Fruit fly (Drosophila melanogaster) whole organism, embryonic: ENCODE results near the gene Pgant35A.

Source experiments
- Adf1 ChIP-seq: fragments of 200-800 bp; sonication (Bioruptor generic); IDR thresholded peaks from 2 replicates; pipeline ENCODE4 v1.3.6; 2022; ENCODE audit warnings: missing biosample characterization, missing genetic modification characterization
- BtbVII ChIP-seq: fragments of 200-800 bp; sonication (Bioruptor generic); optimal IDR thresholded peaks from 3 replicates; lab custom pipeline; 2017; ENCODE audit warnings: missing biosample characterization, mild to moderate bottlenecking, missing genetic modification characterization
- C15 ChIP-seq: fragments of 200-800 bp; sonication (Bioruptor generic); IDR thresholded peaks from 3 replicates; pipeline ENCODE4 v1.3.6; 2022; ENCODE audit warnings: missing biosample characterization, missing genetic modification characterization
- CG11093 ChIP-seq: fragments of 200-800 bp; sonication (Bioruptor generic); IDR thresholded peaks from 3 replicates; pipeline ENCODE4 v1.3.6; 2022; ENCODE audit warnings: missing biosample characterization, missing genetic modification characterization
- CG12391 ChIP-seq: fragments of 200-800 bp; sonication (Bioruptor generic); optimal IDR thresholded peaks from 3 replicates; lab custom pipeline; 2018; ENCODE audit warnings: missing biosample characterization, mild to moderate bottlenecking, missing genetic modification characterization, moderate library complexity
- CG12769 ChIP-seq: fragments of 200-800 bp; sonication (Bioruptor generic); optimal IDR thresholded peaks from 2 replicates; lab custom pipeline; 2019; ENCODE audit warnings: missing biosample characterization, mild to moderate bottlenecking, missing genetic modification characterization, moderate library complexity
- CG15696 ChIP-seq: fragments of 200-800 bp; sonication (Bioruptor generic); optimal IDR thresholded peaks from 2 replicates; lab custom pipeline; 2019; ENCODE audit warnings: missing biosample characterization, mild to moderate bottlenecking, missing genetic modification characterization, moderate library complexity
- CG1603 ChIP-seq: fragments of 200-800 bp; sonication (Bioruptor generic); optimal IDR thresholded peaks from 2 replicates; lab custom pipeline; 2019; ENCODE audit warnings: missing biosample characterization, mild to moderate bottlenecking, missing genetic modification characterization, moderate library complexity
- CG2199 ChIP-seq: fragments of 200-800 bp; sonication (Bioruptor generic); IDR thresholded peaks from 3 replicates; pipeline ENCODE4 v1.3.6; 2022; ENCODE audit warnings: missing biosample characterization, missing genetic modification characterization
- CG2202 ChIP-seq: fragments of 200-800 bp; sonication (Bioruptor generic); optimal IDR thresholded peaks from 2 replicates; lab custom pipeline; 2018; ENCODE audit warnings: missing biosample characterization, mild to moderate bottlenecking, missing genetic modification characterization
- CG30431 ChIP-seq: fragments of 200-800 bp; sonication (Bioruptor generic); optimal IDR thresholded peaks from 2 replicates; lab custom pipeline; 2017; ENCODE audit warnings: missing biosample characterization, missing genetic modification characterization
- CG31441 ChIP-seq: fragments of 200-800 bp; sonication (Bioruptor generic); IDR thresholded peaks from 2 replicates; pipeline ENCODE4 v1.3.6; 2022; ENCODE audit warnings: missing biosample characterization, missing genetic modification characterization
- CG33557 ChIP-seq: fragments of 200-800 bp; sonication (Bioruptor generic); optimal IDR thresholded peaks from 2 replicates; lab custom pipeline; 2019; ENCODE audit warnings: missing biosample characterization, mild to moderate bottlenecking, missing genetic modification characterization, moderate library complexity
- CG3995 ChIP-seq: fragments of 200-800 bp; sonication (Bioruptor generic); optimal IDR thresholded peaks from 3 replicates; lab custom pipeline; 2016; ENCODE audit warnings: missing biosample characterization, missing genetic modification characterization
- CG5245 ChIP-seq: fragments of 200-800 bp; sonication (Bioruptor generic); optimal IDR thresholded peaks from 3 replicates; lab custom pipeline; 2016; ENCODE audit warnings: missing biosample characterization, missing genetic modification characterization
- CG6254 ChIP-seq: fragments of 200-800 bp; sonication (Bioruptor generic); optimal IDR thresholded peaks from 3 replicates; lab custom pipeline; 2017; ENCODE audit warnings: mild to moderate bottlenecking, missing biosample characterization, missing genetic modification reagents, missing genetic modification characterization
- CG6689 ChIP-seq: fragments of 200-800 bp; sonication (Bioruptor generic); IDR thresholded peaks from 2 replicates; pipeline ENCODE4 v1.3.6; 2022; ENCODE audit warnings: missing biosample characterization, missing genetic modification characterization
- CG7745 ChIP-seq: fragments of 200-800 bp; sonication (Bioruptor generic); optimal IDR thresholded peaks from 2 replicates; lab custom pipeline; 2018; ENCODE audit warnings: missing biosample characterization, mild to moderate bottlenecking, missing genetic modification characterization, moderate library complexity
- CG8281 ChIP-seq: fragments of 200-800 bp; sonication (Bioruptor generic); optimal IDR thresholded peaks from 2 replicates; lab custom pipeline; 2018; ENCODE audit warnings: missing biosample characterization, mild to moderate bottlenecking, missing genetic modification characterization, moderate library complexity
- CG8388 ChIP-seq: fragments of 200-800 bp; sonication (Bioruptor generic); optimal IDR thresholded peaks from 2 replicates; lab custom pipeline; 2019; ENCODE audit warnings: missing biosample characterization, mild to moderate bottlenecking, missing genetic modification characterization, moderate library complexity
- CTCF ChIP-seq: fragments of 200-800 bp; sonication (Bioruptor generic); optimal IDR thresholded peaks from 2 replicates; lab custom pipeline; 2017; ENCODE audit warnings: missing biosample characterization, mild to moderate bottlenecking, missing genetic modification characterization, moderate library complexity
- Dfd ChIP-seq, 2 experiments: fragments of >200 bp; optimal IDR thresholded peaks; 2 replicates each; lab custom pipeline; 2017; ENCODE audit warnings: missing biosample characterization in 2 of 2, missing genetic modification characterization in 2 of 2
- Dip2 ChIP-seq: fragments of 200-800 bp; sonication (Bioruptor generic); IDR thresholded peaks from 2 replicates; pipeline ENCODE4 v1.3.6; 2022; ENCODE audit warnings: missing biosample characterization, missing genetic modification characterization
- Fer1 ChIP-seq: fragments of 200-800 bp; sonication (Bioruptor generic); optimal IDR thresholded peaks from 2 replicates; lab custom pipeline; 2017; ENCODE audit warnings: missing biosample characterization, mild to moderate bottlenecking, missing genetic modification characterization
- Hey ChIP-seq: fragments of 200-800 bp; sonication (Bioruptor generic); optimal IDR thresholded peaks from 3 replicates; lab custom pipeline; 2018; ENCODE audit warnings: missing biosample characterization, mild to moderate bottlenecking, missing genetic modification characterization
- Hr39 ChIP-seq: fragments of >200 bp; optimal IDR thresholded peaks from 2 replicates; lab custom pipeline; 2017
- MTF-1 ChIP-seq: fragments of 200-800 bp; sonication (Bioruptor generic); optimal IDR thresholded peaks from 2 replicates; lab custom pipeline; 2018; ENCODE audit warnings: missing biosample characterization, mild to moderate bottlenecking, missing genetic modification characterization, borderline replicate concordance
- Neu2 ChIP-seq: fragments of 200-800 bp; sonication (Bioruptor generic); optimal IDR thresholded peaks from 3 replicates; lab custom pipeline; 2016; ENCODE audit warnings: missing biosample characterization, missing genetic modification characterization, borderline replicate concordance
- Optix ChIP-seq: fragments of 200-800 bp; sonication (Bioruptor generic); IDR thresholded peaks from 3 replicates; pipeline ENCODE4 v1.3.6; 2022; ENCODE audit warnings: missing biosample characterization, missing genetic modification characterization
- Sry-δ ChIP-seq: fragments of 200-800 bp; sonication (Bioruptor generic); optimal IDR thresholded peaks from 2 replicates; lab custom pipeline; 2016; ENCODE audit warnings: missing biosample characterization, missing genetic modification characterization
- al ChIP-seq: fragments of 200-800 bp; sonication (Bioruptor generic); IDR thresholded peaks from 2 replicates; pipeline ENCODE4 v1.3.6; 2022; ENCODE audit warnings: missing biosample characterization, missing genetic modification characterization
- aop ChIP-seq: fragments of 200-800 bp; sonication (Bioruptor generic); IDR thresholded peaks from 2 replicates; pipeline ENCODE4 v1.3.6; 2022; ENCODE audit warnings: missing biosample characterization, missing genetic modification characterization
- emc ChIP-seq: fragments of 200-800 bp; sonication (Bioruptor generic); optimal IDR thresholded peaks from 2 replicates; lab custom pipeline; 2016; ENCODE audit warnings: missing biosample characterization, missing genetic modification characterization
- fd64A ChIP-seq: fragments of 200-800 bp; sonication (Bioruptor generic); optimal IDR thresholded peaks from 3 replicates; lab custom pipeline; 2018; ENCODE audit warnings: missing biosample characterization, mild to moderate bottlenecking, missing genetic modification characterization
- fd96Cb ChIP-seq: fragments of 200-800 bp; sonication (Bioruptor generic); optimal IDR thresholded peaks from 2 replicates; lab custom pipeline; 2018; ENCODE audit warnings: missing biosample characterization, mild to moderate bottlenecking, missing genetic modification characterization, moderate library complexity
- gro ChIP-seq: fragments of 200-800 bp; sonication (Bioruptor generic); optimal IDR thresholded peaks from 2 replicates; lab custom pipeline; 2016; ENCODE audit warnings: missing biosample characterization, missing genetic modification characterization
- jumu ChIP-seq: fragments of 200-800 bp; sonication (Bioruptor generic); optimal IDR thresholded peaks from 3 replicates; lab custom pipeline; 2016; ENCODE audit warnings: missing biosample characterization, missing genetic modification characterization
- lov ChIP-seq, 2 experiments: fragments of 200-800 bp in 1 of 2; fragments of >200 bp in 1 of 2; sonication (Bioruptor generic) in 1 of 2; IDR thresholded peaks in 1 of 2; optimal IDR thresholded peaks in 1 of 2; 2 replicates in 1 of 2; 3 replicates in 1 of 2; pipeline versions ENCODE4 v1.3.6 to Lab custom; 2017 to 2022; ENCODE audit warnings: missing biosample characterization in 1 of 2, missing genetic modification characterization in 1 of 2
- maf-S ChIP-seq: fragments of 200-800 bp; sonication (Bioruptor generic); optimal IDR thresholded peaks from 2 replicates; lab custom pipeline; 2016; ENCODE audit warnings: missing biosample characterization, missing genetic modification characterization
- org-1 ChIP-seq: fragments of 200-800 bp; sonication (Bioruptor generic); optimal IDR thresholded peaks from 2 replicates; lab custom pipeline; 2017; ENCODE audit warnings: missing biosample characterization, missing genetic modification characterization
- prd ChIP-seq, 3 experiments: fragments of >200 bp in 2 of 3; fragments of 200-800 bp in 1 of 3; sonication (Bioruptor generic) in 1 of 3; optimal IDR thresholded peaks in 2 of 3; IDR thresholded peaks in 1 of 3; 2 replicates in 2 of 3; 3 replicates in 1 of 3; pipeline versions ENCODE4 v1.3.6 to Lab custom; 2017 to 2022; ENCODE audit warnings: missing biosample characterization in 1 of 3, missing genetic modification characterization in 1 of 3
- pros ChIP-seq: fragments of 200-800 bp; sonication (Bioruptor generic); optimal IDR thresholded peaks from 3 replicates; lab custom pipeline; 2019; ENCODE audit warnings: missing biosample characterization, mild to moderate bottlenecking, missing genetic modification characterization, moderate library complexity
- sisA ChIP-seq: fragments of 200-800 bp; sonication (Bioruptor generic); IDR thresholded peaks from 2 replicates; pipeline ENCODE4 v1.3.6; 2022; ENCODE audit warnings: missing biosample characterization, missing genetic modification characterization
- sr ChIP-seq: fragments of 200-800 bp; sonication (Bioruptor generic); IDR thresholded peaks from 3 replicates; pipeline ENCODE4 v1.3.6; 2022; ENCODE audit warnings: missing biosample characterization, missing genetic modification characterization
- sug ChIP-seq: fragments of 200-800 bp; optimal IDR thresholded peaks from 2 replicates; lab custom pipeline; 2019; ENCODE audit warnings: missing biosample characterization, mild to moderate bottlenecking, missing genetic modification characterization, moderate library complexity
- tap ChIP-seq: fragments of 200-800 bp; optimal IDR thresholded peaks from 3 replicates; lab custom pipeline; 2019; ENCODE audit warnings: missing biosample characterization, mild to moderate bottlenecking, missing genetic modification characterization, moderate library complexity
- tin ChIP-seq: fragments of 200-800 bp; sonication (Bioruptor generic); optimal IDR thresholded peaks from 3 replicates; lab custom pipeline; 2016; ENCODE audit warnings: missing biosample characterization, missing genetic modification characterization
- tll ChIP-seq, 2 experiments: fragments of 200-800 bp in 1 of 2; fragments of >200 bp in 1 of 2; sonication (Bioruptor generic) in 1 of 2; optimal IDR thresholded peaks; 2 replicates each; lab custom pipeline; 2017 to 2019; ENCODE audit warnings: missing biosample characterization in 2 of 2, missing genetic modification characterization in 2 of 2, mild to moderate bottlenecking in 1 of 2, moderate library complexity in 1 of 2
- zen ChIP-seq: fragments of 200-800 bp; sonication (Bioruptor generic); optimal IDR thresholded peaks from 3 replicates; lab custom pipeline; 2018; ENCODE audit warnings: missing biosample characterization, mild to moderate bottlenecking, missing genetic modification characterization, moderate library complexity

Pgant35A gene

dm6 chr2L:14394298-14395064, 35.4 kb downstream of the Pgant35A start (continued):
- TF ChIP-seq tap (tag; lab: Kevin White, UChicago) (peak; percentile 69), jumu (GFP tag; lab: Kevin White, UChicago) (no peak), CG2202 (tag; lab: Kevin White, UChicago) (no peak), CG12391 (tag; lab: Kevin White, UChicago) (peak; percentile 6), CG6254 (GFP tag; lab: Kevin White, UChicago) (peak; percentile 76), Fer1 (GFP tag; lab: Kevin White, UChicago) (peak; percentile 12), aop (GFP tag; lab: Robert Waterston, UW) (no peak), CG15696 (tag; lab: Kevin White, UChicago) (no peak), CG31441 (GFP tag; lab: Robert Waterston, UW) (peak; percentile 75), CG5245 (GFP tag; lab: Kevin White, UChicago) (no peak), gro (GFP tag; lab: Kevin White, UChicago) (peak; percentile 63), CG30431 (no peak), Sry-δ (GFP tag; lab: Kevin White, UChicago) (no peak), CG8281 (peak; percentile 67), BtbVII (GFP tag; lab: Kevin White, UChicago) (peak; percentile 74), MTF-1 (GFP tag; lab: Kevin White, UChicago) (peak; percentile 35), fd64A (peak; percentile 24), C15 (no peak), CG6689 (GFP tag; lab: Robert Waterston, UW) (0 out of 2 replicates have a peak, but pooled peaks have one; percentile 35), pros (no peak), sr (GFP tag; lab: Robert Waterston, UW) (no peak), CG2199 (GFP tag; lab: Robert Waterston, UW) (no peak), Neu2 (GFP tag; lab: Kevin White, UChicago) (no peak), Dip2 (GFP tag; lab: Robert Waterston, UW) (no peak), fd96Cb (tag; lab: Kevin White, UChicago) (no peak), zen (tag; lab: Kevin White, UChicago) (no peak), tin (GFP tag; lab: Kevin White, UChicago) (no peak), sisA (GFP tag; lab: Robert Waterston, UW) (no peak), prd (optimal IDR thresholded peaks at IDR 0.05; lab: Kevin White, UChicago) (no peak), prd (GFP tag; IDR thresholded peaks at IDR 0.05; lab: Robert Waterston, UW) (peak; percentile 31; the same call in 1 of the 3 replicates), Hr39 (lab: Kevin White, UChicago) (no peak), CG8388 (GFP tag; lab: Kevin White, UChicago) (peak; percentile 49), CG7745 (peak; percentile 82), tll (GFP tag; optimal IDR thresholded peaks at IDR 0.05; lab: Kevin White, UChicago) (no peak), al (GFP tag; lab: Robert Waterston, UW) (no peak), Optix (no peak), Dfd (GFP tag; optimal IDR thresholded peaks at IDR 0.05; lab: Kevin White, UChicago) (no peak), CG11093 (GFP tag; lab: Robert Waterston, UW) (no peak), sug (tag; lab: Kevin White, UChicago) (peak; percentile 76), emc (GFP tag; lab: Kevin White, UChicago) (no peak), CG3995 (GFP tag; lab: Kevin White, UChicago) (no peak), CG1603 (tag; lab: Kevin White, UChicago) (peak; percentile 42), Adf1 (GFP tag; lab: Robert Waterston, UW) (0 out of 2 replicates have a peak, but pooled peaks have one; percentile 5), Hey (tag; lab: Kevin White, UChicago) (peak; percentile 27), CTCF (peak; percentile 56), org-1 (GFP tag; lab: Kevin White, UChicago) (no peak), maf-S (GFP tag; lab: Kevin White, UChicago) (no peak), CG33557 (GFP tag; lab: Kevin White, UChicago) (no peak), CG12769 (peak; percentile 13), lov (optimal IDR thresholded peaks at IDR 0.05; lab: Kevin White, UChicago) (no peak), lov (GFP tag; IDR thresholded peaks at IDR 0.05; lab: Robert Waterston, UW) (no peak)
